Worm (Caenorhabditis elegans) whole organism, L1 larva: ENCODE data around the gene B0336.7.

Experiments used
- nhr-28 ChIP-seq: fragments of 150-350 bp; optimal IDR thresholded peaks from 2 replicates; lab custom pipeline; 2014; ENCODE audit warnings: missing biosample characterization, missing genetic modification characterization
- pag-3 ChIP-seq: sonication (generic microtip); optimal IDR thresholded peaks from 2 replicates; lab custom pipeline; 2017; ENCODE audit warnings: missing genetic modification characterization, mild to moderate bottlenecking, missing compliant biosample characterization, antibody characterized with exemption, borderline replicate concordance; ENCODE audit not compliant: insufficient read depth
- pqm-1 ChIP-seq: sonication (generic microtip); optimal IDR thresholded peaks from 3 replicates; lab custom pipeline; 2017; ENCODE audit warnings: missing biosample characterization, missing genetic modification characterization

DNA sequence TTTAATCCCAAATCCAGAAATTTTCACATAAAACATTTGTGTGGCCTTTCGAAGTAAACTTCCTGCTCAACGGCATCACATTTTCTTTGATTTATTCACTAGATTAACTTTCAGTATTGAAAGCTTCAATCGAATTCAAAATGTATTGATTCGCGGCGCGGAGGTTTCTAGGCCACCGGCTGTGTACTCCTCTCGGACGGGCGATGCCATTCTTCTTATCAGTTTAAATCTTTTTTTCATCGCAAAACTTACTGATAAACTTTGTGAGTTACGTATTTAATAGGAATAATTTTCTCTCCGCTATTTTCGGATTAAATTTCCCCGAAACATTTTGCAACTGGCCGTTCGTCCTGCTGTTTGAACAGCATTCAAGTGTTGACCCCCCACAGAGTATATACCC is 24.7 kb upstream of the B0336.7 start:
- no peak for TF ChIP-seq pqm-1 (tag; lab: Kevin White, UChicago)
- peak; percentile 69 for TF ChIP-seq pag-3
- no peak for TF ChIP-seq nhr-28 (tag; lab: Kevin White, UChicago)
